Worm (Caenorhabditis elegans) whole organism, L2 larva: ENCODE data around the gene K12H6.9.
A peak's percentile ranks its signal among the peaks of the same experiment; 100 is the strongest.
"Not testable (repeated sequence)": the region's sequence is repeated elsewhere in the genome, so short reads cannot be mapped to it uniquely, and the experiment has no call there.

Experiments used
- R02D3.7 ChIP-seq: fragments of 150-350 bp; optimal IDR thresholded peaks from 2 replicates; lab custom pipeline; 2014; ENCODE audit warnings: missing biosample characterization, missing genetic modification characterization
- Y55F3AM.14 ChIP-seq: fragments of 200-800 bp; sonication (Bioruptor generic); optimal IDR thresholded peaks from 2 replicates; lab custom pipeline; 2018; ENCODE audit warnings: mild to moderate bottlenecking, missing genetic modification characterization, missing compliant biosample characterization
- ZK546.5 ChIP-seq: sonication (generic microtip); optimal IDR thresholded peaks from 2 replicates; lab custom pipeline; 2017; ENCODE audit warnings: missing biosample characterization, missing genetic modification characterization
- alr-1 ChIP-seq: fragments of 150-350 bp; optimal IDR thresholded peaks from 2 replicates; lab custom pipeline; 2014; ENCODE audit warnings: missing biosample characterization, missing genetic modification characterization
- aly-2 ChIP-seq: fragments of 150-350 bp; optimal IDR thresholded peaks from 2 replicates; lab custom pipeline; 2014; ENCODE audit warnings: missing biosample characterization, missing genetic modification characterization
- blmp-1 ChIP-seq: sonication (generic microtip); optimal IDR thresholded peaks from 2 replicates; lab custom pipeline; 2017; ENCODE audit warnings: missing genetic modification characterization, mild to moderate bottlenecking, missing compliant biosample characterization, antibody characterized with exemption, moderate library complexity; ENCODE audit not compliant: insufficient read depth
- ceh-16 ChIP-seq: fragments of 150-350 bp; optimal IDR thresholded peaks from 2 replicates; lab custom pipeline; 2014; ENCODE audit warnings: missing biosample characterization, missing genetic modification characterization
- ceh-82 ChIP-seq: fragments of 150-350 bp; optimal IDR thresholded peaks from 2 replicates; lab custom pipeline; 2014; ENCODE audit warnings: missing biosample characterization, missing genetic modification characterization
- dmd-4 ChIP-seq: sonication (generic microtip); optimal IDR thresholded peaks from 2 replicates; lab custom pipeline; 2017; ENCODE audit warnings: missing biosample characterization, missing genetic modification characterization
- egl-27 ChIP-seq: sonication (generic microtip); optimal IDR thresholded peaks from 3 replicates; lab custom pipeline; 2017; ENCODE audit warnings: missing biosample characterization, missing genetic modification reagents, missing genetic modification characterization
- elt-1 ChIP-seq: fragments of 150-350 bp; optimal IDR thresholded peaks from 2 replicates; lab custom pipeline; 2014; ENCODE audit warnings: missing biosample characterization, missing genetic modification characterization
- fos-1 ChIP-seq: fragments of 150-350 bp; optimal IDR thresholded peaks from 2 replicates; lab custom pipeline; 2014; ENCODE audit warnings: missing biosample characterization, missing genetic modification characterization
- gmeb-1 ChIP-seq: fragments of 150-350 bp; optimal IDR thresholded peaks from 2 replicates; lab custom pipeline; 2014; ENCODE audit warnings: missing biosample characterization, missing genetic modification characterization
- lin-11 ChIP-seq: fragments of 150-350 bp; sonication (generic microtip); optimal IDR thresholded peaks from 2 replicates; lab custom pipeline; 2014; ENCODE audit warnings: missing biosample characterization, missing genetic modification characterization, inconsistent platforms, mixed read lengths
- lin-39 ChIP-seq: fragments of 150-350 bp; optimal IDR thresholded peaks from 2 replicates; lab custom pipeline; 2014; ENCODE audit warnings: missing biosample characterization, missing genetic modification reagents, missing genetic modification characterization
- lsy-2 ChIP-seq, 2 experiments: fragments of 150-350 bp in 1 of 2; sonication (generic microtip) in 1 of 2; optimal IDR thresholded peaks; 2 replicates each; lab custom pipeline; 2014 to 2017; ENCODE audit warnings: missing biosample characterization in 2 of 2, missing genetic modification characterization in 2 of 2
- mab-5 ChIP-seq: fragments of 150-350 bp; optimal IDR thresholded peaks from 2 replicates; lab custom pipeline; 2014; ENCODE audit warnings: missing biosample characterization, missing genetic modification characterization
- mbf-1 ChIP-seq: sonication (generic microtip); optimal IDR thresholded peaks from 2 replicates; lab custom pipeline; 2017; ENCODE audit warnings: missing biosample characterization, missing genetic modification characterization
- mdl-1 ChIP-seq, 2 experiments: fragments of 150-350 bp in 1 of 2; sonication (generic microtip) in 1 of 2; optimal IDR thresholded peaks; 2 replicates each; lab custom pipeline; 2017; ENCODE audit warnings: missing biosample characterization in 2 of 2, missing genetic modification characterization in 2 of 2
- nhr-10 ChIP-seq: sonication (generic microtip); optimal IDR thresholded peaks from 2 replicates; lab custom pipeline; 2017; ENCODE audit warnings: missing biosample characterization, missing genetic modification characterization
- nhr-129 ChIP-seq: fragments of 150-350 bp; optimal IDR thresholded peaks from 2 replicates; lab custom pipeline; 2014; ENCODE audit warnings: missing biosample characterization, missing genetic modification characterization
- nhr-21 ChIP-seq: fragments of 150-350 bp; optimal IDR thresholded peaks from 2 replicates; lab custom pipeline; 2014; ENCODE audit warnings: missing biosample characterization, missing genetic modification characterization
- nhr-237 ChIP-seq: fragments of 150-350 bp; optimal IDR thresholded peaks from 2 replicates; lab custom pipeline; 2014; ENCODE audit warnings: missing biosample characterization, missing genetic modification characterization
- nhr-25 ChIP-seq: fragments of 150-350 bp; sonication (generic microtip); optimal IDR thresholded peaks from 3 replicates; lab custom pipeline; 2014; ENCODE audit warnings: missing biosample characterization, missing genetic modification characterization
- nhr-6 ChIP-seq: fragments of 150-350 bp; optimal IDR thresholded peaks from 2 replicates; lab custom pipeline; 2014; ENCODE audit warnings: missing biosample characterization, missing genetic modification characterization
- nhr-77 ChIP-seq: fragments of 150-350 bp; optimal IDR thresholded peaks from 2 replicates; lab custom pipeline; 2014; ENCODE audit warnings: missing biosample characterization, missing genetic modification characterization
- peb-1 ChIP-seq: fragments of 150-350 bp; optimal IDR thresholded peaks from 2 replicates; lab custom pipeline; 2014; ENCODE audit warnings: missing biosample characterization, missing genetic modification characterization
- sem-4 ChIP-seq: fragments of 150-350 bp; optimal IDR thresholded peaks from 2 replicates; lab custom pipeline; 2014; ENCODE audit warnings: missing biosample characterization, missing genetic modification reagents, missing genetic modification characterization
- skn-1 ChIP-seq: sonication (generic microtip); optimal IDR thresholded peaks from 2 replicates; lab custom pipeline; 2017; ENCODE audit warnings: missing biosample characterization, missing genetic modification characterization
- sma-3 ChIP-seq: sonication (generic microtip); optimal IDR thresholded peaks from 2 replicates; lab custom pipeline; 2016; ENCODE audit warnings: missing genetic modification reagents, missing genetic modification characterization, missing compliant biosample characterization
- sma-9 ChIP-seq, 2 experiments: fragments of 150-350 bp in 1 of 2; sonication (generic microtip) in 1 of 2; optimal IDR thresholded peaks; 2 replicates each; lab custom pipeline; 2014 to 2016; ENCODE audit warnings: missing genetic modification characterization in 2 of 2, mild to moderate bottlenecking in 1 of 2, missing biosample characterization in 1 of 2, missing compliant biosample characterization in 1 of 2, missing genetic modification reagents in 1 of 2, moderate library complexity in 1 of 2
- snpc-4 ChIP-seq: fragments of 150-350 bp; optimal IDR thresholded peaks from 2 replicates; lab custom pipeline; 2014; ENCODE audit warnings: missing biosample characterization, missing genetic modification characterization
- unc-39 ChIP-seq: fragments of 150-350 bp; optimal IDR thresholded peaks from 2 replicates; lab custom pipeline; 2014; ENCODE audit warnings: missing biosample characterization, missing genetic modification characterization
- zag-1 ChIP-seq: fragments of 150-350 bp; optimal IDR thresholded peaks from 2 replicates; lab custom pipeline; 2014; ENCODE audit warnings: missing biosample characterization, missing genetic modification characterization
- ztf-1 ChIP-seq: fragments of 200-800 bp; sonication (Bioruptor generic); conservative IDR thresholded peaks from 2 replicates; pipeline ENCODE4 v1.3.6; 2022; ENCODE audit warnings: missing genetic modification characterization, missing compliant biosample characterization
- ztf-11 ChIP-seq: sonication (generic microtip); optimal IDR thresholded peaks from 2 replicates; lab custom pipeline; 2017; ENCODE audit warnings: missing biosample characterization, missing genetic modification characterization
- ztf-4 ChIP-seq: fragments of 150-350 bp; optimal IDR thresholded peaks from 2 replicates; lab custom pipeline; 2014; ENCODE audit warnings: missing biosample characterization, missing genetic modification characterization

K12H6.9 gene

DNA sequence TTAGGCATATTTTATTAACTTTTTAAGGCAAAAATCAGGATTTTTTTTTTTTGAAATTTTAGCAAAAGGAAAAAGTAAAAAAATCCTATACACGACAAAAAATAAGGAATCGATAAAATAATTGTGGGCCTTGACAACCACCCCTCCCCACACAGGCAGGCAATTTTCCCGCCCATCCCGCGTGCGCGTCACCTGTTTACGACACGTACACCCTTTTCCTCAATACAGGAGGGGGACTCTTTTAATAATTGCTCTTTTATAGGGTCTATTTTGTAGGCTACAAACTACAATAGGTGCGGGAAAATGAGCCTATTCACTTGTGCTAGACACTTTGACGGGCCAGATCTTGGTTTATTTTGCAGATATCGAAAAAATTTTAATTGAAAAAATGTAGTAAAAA is 8.3 kb downstream of the K12H6.9 start:
- TF ChIP-seq nhr-10 (tag; lab: Kevin White, UChicago) (no peak), lin-11 (tag; lab: Kevin White, UChicago) (no peak), fos-1 (tag; lab: Kevin White, UChicago) (no peak), ceh-16 (tag; lab: Kevin White, UChicago) (no peak), blmp-1 (tag; lab: Kevin White, UChicago) (no peak), sem-4 (tag; lab: Kevin White, UChicago) (no peak), alr-1 (tag; lab: Kevin White, UChicago) (no peak), nhr-25 (tag; lab: Kevin White, UChicago) (no peak), nhr-129 (no peak), nhr-237 (no peak), lin-39 (tag; lab: Kevin White, UChicago) (no peak), ceh-82 (tag; lab: Kevin White, UChicago) (no peak), mab-5 (no peak), elt-1 (tag; lab: Kevin White, UChicago) (no peak), ztf-1 (GFP tag; lab: Robert Waterston, UW) (no peak), zag-1 (tag; lab: Kevin White, UChicago) (no peak)

DNA sequence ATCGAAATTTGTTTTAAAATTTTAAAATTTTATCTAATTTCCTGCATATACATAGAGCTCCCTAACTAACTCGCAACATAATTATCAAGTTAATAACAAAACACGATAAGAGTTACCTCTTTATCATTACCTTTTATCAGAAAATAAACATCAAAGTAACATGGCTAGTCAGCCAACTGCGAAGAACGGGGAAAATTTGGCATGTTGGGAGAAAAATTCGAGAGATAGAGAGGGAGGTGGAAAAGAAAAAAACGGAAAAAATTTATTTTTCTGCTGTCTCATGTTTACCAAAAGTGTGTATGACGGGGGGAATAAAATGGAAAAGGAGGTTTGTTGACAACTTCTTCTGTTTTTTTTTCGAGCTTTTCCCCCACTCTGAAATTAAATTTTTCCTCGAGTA is 9.9 kb downstream of the K12H6.9 start:
- TF ChIP-seq fos-1 (tag; lab: Kevin White, UChicago) (peak; percentile 87), gmeb-1 (tag; lab: Kevin White, UChicago) (no peak), skn-1 (peak; percentile 51), peb-1 (no peak), dmd-4 (tag; lab: Kevin White, UChicago) (no peak), sma-9 (GFP tag; optimal IDR thresholded peaks at IDR 0.05; lab: Kevin White, UChicago) (peak; percentile 11), sma-9 (tag; optimal IDR thresholded peaks at IDR 0.05; lab: Kevin White, UChicago) (no peak)

DNA sequence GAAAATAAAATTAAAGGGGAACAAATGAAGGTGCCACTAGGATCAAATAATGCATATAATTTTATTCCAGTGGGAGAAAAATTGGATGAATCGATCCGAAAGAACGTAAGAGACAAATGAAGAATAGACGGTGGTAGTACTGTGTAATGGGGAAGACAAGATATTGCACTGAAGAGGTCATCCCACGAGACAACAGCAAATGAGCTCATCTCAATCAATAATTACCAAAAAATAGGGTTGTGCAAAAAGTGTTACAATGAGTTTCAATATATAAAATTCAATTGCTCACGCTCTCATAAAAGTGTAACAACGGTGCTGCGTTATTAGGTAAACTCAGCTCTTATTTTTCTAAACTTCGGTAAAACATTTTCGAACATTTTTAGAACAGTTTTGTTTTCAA is 12.6 kb downstream of the K12H6.9 start, which contains the start of gene K12H6.7:
K12H6.7 (minus strand) TSS at position 101 of the 400 bp plus-strand sequence.
- TF ChIP-seq alr-1 (tag; lab: Kevin White, UChicago) (no peak), ceh-82 (tag; lab: Kevin White, UChicago) (no peak), sma-3 (GFP tag; lab: Kevin White, UChicago) (no peak), ztf-11 (tag; lab: Kevin White, UChicago) (no peak), blmp-1 (tag; lab: Kevin White, UChicago) (no peak), unc-39 (tag; lab: Kevin White, UChicago) (no peak), Y55F3AM.14 (no peak), aly-2 (tag; lab: Kevin White, UChicago) (no peak), sma-9 (GFP tag; optimal IDR thresholded peaks at IDR 0.05; lab: Kevin White, UChicago) (no peak), sma-9 (tag; optimal IDR thresholded peaks at IDR 0.05; lab: Kevin White, UChicago) (no peak), lin-11 (tag; lab: Kevin White, UChicago) (no peak), gmeb-1 (tag; lab: Kevin White, UChicago) (no peak), mdl-1 (tag; optimal IDR thresholded peaks at IDR 0.05; lab: Kevin White, UChicago) (no peak)
- TF ChIP-seq, all 48 proteins: peak for 0

DNA sequence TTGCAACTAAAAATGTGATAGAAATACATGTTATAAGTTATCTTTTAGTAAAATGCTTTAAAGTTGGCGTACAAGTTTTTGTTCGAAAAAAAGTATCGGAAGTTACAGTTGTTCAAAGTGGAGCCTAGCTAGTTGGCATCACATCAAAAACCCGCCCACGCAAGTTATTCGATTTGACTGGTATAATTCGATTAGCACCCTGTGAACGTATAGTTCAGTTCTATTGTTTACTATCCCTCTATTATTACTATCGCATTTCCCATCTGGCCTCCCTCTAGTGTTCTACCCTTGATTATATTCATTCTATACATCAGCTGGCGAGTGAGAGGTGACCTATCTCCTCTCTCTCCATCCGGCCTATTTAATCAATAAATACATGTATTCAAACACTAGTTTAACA is 14.8 kb downstream of the K12H6.9 start, which contains the start of gene Y110A2AL.4:
Y110A2AL.4 (plus strand) TSS at position 301 of the 400 bp plus-strand sequence.
- TF ChIP-seq zag-1, ceh-16, ZK546.5 (tag; lab: Kevin White, UChicago): not testable (repeated sequence)
- TF ChIP-seq, all 48 proteins: peak for 0; not testable (repeated sequence) for 48

DNA sequence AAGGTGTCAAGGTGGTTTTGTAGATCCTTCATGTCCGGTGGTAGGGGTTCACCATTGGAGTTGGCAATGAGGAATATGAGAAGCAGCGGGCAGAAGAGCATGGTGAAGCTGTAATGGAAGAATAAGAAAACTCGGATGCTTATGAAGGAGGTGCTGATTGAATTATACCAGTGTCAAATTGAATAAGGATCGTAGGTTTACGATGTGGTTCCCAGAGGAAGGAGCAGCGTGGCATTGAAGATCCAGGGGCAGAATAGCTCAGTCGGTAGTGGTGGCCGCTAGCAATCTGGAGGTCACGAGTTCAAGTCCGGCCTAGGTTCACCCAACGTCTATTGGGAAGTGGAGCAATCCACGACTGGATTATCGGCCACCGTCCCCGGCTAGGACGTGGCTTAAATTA is 17.3 kb downstream of the K12H6.9 start, which contains the start of gene Y110A2AL.6:
Y110A2AL.6 (minus strand) TSS at position 101 of the 400 bp plus-strand sequence.
- no peak for TF ChIP-seq blmp-1 (tag; lab: Kevin White, UChicago)
- TF ChIP-seq elt-1 (tag; lab: Kevin White, UChicago) = no peak
- no peak for TF ChIP-seq ztf-4 (tag; lab: Kevin White, UChicago)
- TF ChIP-seq nhr-25 (tag; lab: Kevin White, UChicago) = no peak
- no peak for TF ChIP-seq mab-5
- TF ChIP-seq lin-39 (tag; lab: Kevin White, UChicago) = no peak
- TF ChIP-seq ZK546.5 (tag; lab: Kevin White, UChicago) = no peak
- no peak for TF ChIP-seq egl-27 (tag; lab: Kevin White, UChicago)
- no peak for TF ChIP-seq R02D3.7 (tag; lab: Kevin White, UChicago)
- no peak for TF ChIP-seq sma-9 (GFP tag; optimal IDR thresholded peaks at IDR 0.05; lab: Kevin White, UChicago)
- TF ChIP-seq sma-9 (tag; optimal IDR thresholded peaks at IDR 0.05; lab: Kevin White, UChicago) = no peak
- TF ChIP-seq fos-1 (tag; lab: Kevin White, UChicago) = no peak
- no peak for TF ChIP-seq lsy-2 (tag; optimal IDR thresholded peaks at IDR 0.05; lab: Kevin White, UChicago)
- TF ChIP-seq mdl-1 (tag; optimal IDR thresholded peaks at IDR 0.05; lab: Kevin White, UChicago) = no peak
- TF ChIP-seq nhr-6 = no peak
- TF ChIP-seq nhr-77 = no peak
- TF ChIP-seq nhr-129 = no peak
- no peak for TF ChIP-seq nhr-21 (tag; lab: Kevin White, UChicago)
- TF ChIP-seq unc-39 (tag; lab: Kevin White, UChicago) = no peak
- no peak for TF ChIP-seq mbf-1 (tag; lab: Kevin White, UChicago)
- no peak for TF ChIP-seq snpc-4 (tag; lab: Kevin White, UChicago)
